Worm (Caenorhabditis elegans): ENCODE results near the gene M01H9.3.

M01H9.3 gene

DNA sequence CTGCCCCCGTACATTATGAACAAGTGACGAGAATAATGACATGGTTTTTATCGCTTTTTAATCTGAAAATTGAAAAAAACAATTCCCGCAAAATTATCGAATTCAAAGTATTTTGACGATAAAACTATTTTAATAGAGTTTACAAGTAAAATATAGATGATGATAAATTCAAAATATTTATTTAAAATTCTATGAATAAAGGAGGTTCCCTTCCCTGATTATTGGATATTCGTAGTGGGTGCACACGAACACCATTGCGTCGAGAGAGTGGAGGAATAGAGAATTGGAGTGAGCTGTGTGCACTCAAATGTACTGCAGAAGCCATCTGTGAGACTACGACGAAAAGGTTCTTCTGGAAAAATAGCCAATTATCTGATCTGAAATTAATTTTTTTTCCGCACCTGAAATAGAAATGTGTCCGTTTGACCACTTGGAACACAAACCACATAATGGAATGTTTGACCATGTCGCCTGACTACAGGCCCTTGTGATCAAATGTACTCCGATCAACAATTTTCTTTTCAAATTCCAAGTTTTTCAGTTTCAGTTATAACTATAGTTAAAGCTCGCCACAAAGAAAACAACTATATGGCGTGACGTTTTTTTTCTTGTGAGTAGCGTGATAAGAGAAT is 34.5 kb upstream of the M01H9.3 start, which contains the start of the genes rfth-1 and ZK180.8:
Gene rfth-1, minus strand, starts transcription at position 51 of the 632 bp plus-strand sequence.
Gene ZK180.8, minus strand, starts transcription at position 466 of the 632 bp plus-strand sequence.
- TF ChIP-seq mep-1 (tag; optimal IDR thresholded peaks at IDR 0.05) (no peak), cnd-1 (tag; optimal IDR thresholded peaks at IDR 0.05) (no peak), nhr-12 (tag; optimal IDR thresholded peaks at IDR 0.05) (no peak), bed-3 (GFP tag; optimal IDR thresholded peaks at IDR 0.05) (no peak), sem-2 (GFP tag; optimal IDR thresholded peaks at IDR 0.05) (no peak), sptf-1 (tag; optimal IDR thresholded peaks at IDR 0.05) (no peak), lsy-2 (tag; optimal IDR thresholded peaks at IDR 0.05) (no peak), ham-2 (GFP tag; optimal IDR thresholded peaks at IDR 0.05) (no peak), ceh-83 (GFP tag; optimal IDR thresholded peaks at IDR 0.05) (no peak), M03D4.4 (tag; optimal IDR thresholded peaks at IDR 0.05) (no peak), unc-39 (tag; optimal IDR thresholded peaks at IDR 0.05) (no peak), ztf-11 (tag; optimal IDR thresholded peaks at IDR 0.05) (no peak), lin-13 (tag; optimal IDR thresholded peaks at IDR 0.05) (no peak), unc-62 (GFP tag; optimal IDR thresholded peaks at IDR 0.05) (no peak), tbx-8 (GFP tag; optimal IDR thresholded peaks at IDR 0.05) (no peak)

- TF ChIP-seq nhr-12 (tag; optimal IDR thresholded peaks at IDR 0.05) (no peak), hlh-1 (tag; optimal IDR thresholded peaks at IDR 0.05) (peak; percentile 56), unc-120 (tag; optimal IDR thresholded peaks at IDR 0.05; ENCODE audit: poor library complexity, severe bottlenecking) (peak; percentile 82), elt-1 (tag; optimal IDR thresholded peaks at IDR 0.05; ENCODE audit: borderline replicate concordance, insufficient read depth) (no peak), bed-3 (GFP tag; optimal IDR thresholded peaks at IDR 0.05) (no peak)
These were observed 29.8 kb upstream of the M01H9.3 start, which contains the start of gene gbb-2 for ce11 chrIV:4506637-4507036. Gene gbb-2 (minus strand): TSS chrIV:4506748.

DNA sequence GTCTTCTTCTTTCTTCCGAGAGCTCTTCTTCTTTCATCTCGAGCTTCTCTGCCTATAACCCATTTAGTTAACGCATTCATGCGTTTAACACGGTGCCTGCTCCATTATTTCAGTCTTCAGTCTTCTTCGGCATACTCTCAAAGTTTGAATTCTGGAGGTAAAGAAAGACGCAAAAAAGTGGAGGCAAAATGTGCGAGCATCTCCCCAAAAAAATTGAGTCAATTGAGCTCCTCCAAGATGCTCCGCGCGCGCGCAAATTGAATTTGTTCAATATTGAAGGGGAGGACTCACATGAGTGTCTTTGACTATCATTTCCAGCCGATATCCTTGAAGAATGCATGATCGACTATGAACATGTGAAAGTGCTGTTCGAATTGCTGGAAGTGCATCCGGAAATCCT is 28.2 kb upstream of the M01H9.3 start:
- TF ChIP-seq snpc-4 (tag; optimal IDR thresholded peaks at IDR 0.05): no peak
- TF ChIP-seq ces-1 (GFP tag; optimal IDR thresholded peaks at IDR 0.05): peak; percentile 87

ce11 chrIV:4490148-4490652 is 13.3 kb upstream of the M01H9.3 start, which contains the start of gene ZK180.7:
Gene ZK180.7 (plus strand): TSS chrIV:4490542.
- TF ChIP-seq M03D4.4 (tag; optimal IDR thresholded peaks at IDR 0.05): no peak
- TF ChIP-seq nhr-12 (tag; optimal IDR thresholded peaks at IDR 0.05): no peak

- TF ChIP-seq mls-2 (tag; optimal IDR thresholded peaks at IDR 0.05) (no peak), mep-1 (tag; optimal IDR thresholded peaks at IDR 0.05) (no peak), ceh-83 (GFP tag; optimal IDR thresholded peaks at IDR 0.05) (no peak), tbx-8 (GFP tag; optimal IDR thresholded peaks at IDR 0.05) (no peak), elt-1 (tag; optimal IDR thresholded peaks at IDR 0.05; ENCODE audit: borderline replicate concordance, insufficient read depth) (no peak), unc-62 (GFP tag; optimal IDR thresholded peaks at IDR 0.05) (no peak), M03D4.4 (tag; optimal IDR thresholded peaks at IDR 0.05) (no peak), lin-32 (GFP tag; optimal IDR thresholded peaks at IDR 0.05) (no peak), ham-2 (GFP tag; optimal IDR thresholded peaks at IDR 0.05) (no peak), flh-1 (GFP tag; optimal IDR thresholded peaks at IDR 0.05) (no peak), ztf-11 (tag; optimal IDR thresholded peaks at IDR 0.05) (no peak), zip-8 (tag; optimal IDR thresholded peaks at IDR 0.05) (no peak), lsy-2 (tag; optimal IDR thresholded peaks at IDR 0.05) (no peak), snpc-4 (tag; optimal IDR thresholded peaks at IDR 0.05) (no peak), sptf-1 (tag; optimal IDR thresholded peaks at IDR 0.05) (no peak)
These were observed 9.9 kb upstream of the M01H9.3 start, which contains the start of gene trx-3 for ce11 chrIV:4486738-4487137. Gene trx-3 (plus strand): TSS chrIV:4487028.

- TF ChIP-seq ceh-39 (tag; optimal IDR thresholded peaks at IDR 0.05): no peak
- no peak for TF ChIP-seq mab-5 (tag; optimal IDR thresholded peaks at IDR 0.05)
- TF ChIP-seq nhr-12 (tag; optimal IDR thresholded peaks at IDR 0.05): no peak
- TF ChIP-seq lin-13 (tag; optimal IDR thresholded peaks at IDR 0.05): no peak
- no peak for TF ChIP-seq sem-2 (GFP tag; optimal IDR thresholded peaks at IDR 0.05)
- TF ChIP-seq lsy-2 (tag; optimal IDR thresholded peaks at IDR 0.05): no peak
- no peak for TF ChIP-seq nhr-76 (tag; optimal IDR thresholded peaks at IDR 0.05)
- no peak for TF ChIP-seq unc-39 (tag; optimal IDR thresholded peaks at IDR 0.05)
- no peak for TF ChIP-seq mls-2 (tag; optimal IDR thresholded peaks at IDR 0.05)
- TF ChIP-seq ceh-43 (GFP tag; optimal IDR thresholded peaks at IDR 0.05): no peak
- TF ChIP-seq drap-1 (GFP tag; optimal IDR thresholded peaks at IDR 0.05): no peak
- TF ChIP-seq elt-1 (tag; optimal IDR thresholded peaks at IDR 0.05; ENCODE audit: borderline replicate concordance, insufficient read depth): no peak
- TF ChIP-seq nhr-2 (tag; optimal IDR thresholded peaks at IDR 0.05): no peak
- no peak for TF ChIP-seq pha-4 (tag; optimal IDR thresholded peaks at IDR 0.05)
- no peak for TF ChIP-seq elt-3 (tag; optimal IDR thresholded peaks at IDR 0.05)
- no peak for TF ChIP-seq ztf-11 (tag; optimal IDR thresholded peaks at IDR 0.05)
- no peak for TF ChIP-seq bed-3 (GFP tag; optimal IDR thresholded peaks at IDR 0.05)
- TF ChIP-seq flh-1 (GFP tag; optimal IDR thresholded peaks at IDR 0.05): no peak
- no peak for TF ChIP-seq hlh-1 (tag; optimal IDR thresholded peaks at IDR 0.05)
These were observed 7.7 kb upstream of the M01H9.3 start for ce11 chrIV:4484555-4484954.

All from whole organism, mixed stage, embryonic.